Worm (Caenorhabditis elegans) whole organism, L3 larva: ENCODE results near the gene gln-2.

Experiments
- R02D3.7 ChIP-seq: fragments of 150-350 bp; optimal IDR thresholded peaks from 2 replicates; lab custom pipeline; 2014; ENCODE audit warnings: missing biosample characterization, missing genetic modification characterization
- ceh-16 ChIP-seq: sonication (generic microtip); optimal IDR thresholded peaks from 2 replicates; lab custom pipeline; 2017; ENCODE audit warnings: missing biosample characterization, missing genetic modification characterization
- ceh-28 ChIP-seq: fragments of 150-350 bp; optimal IDR thresholded peaks from 2 replicates; lab custom pipeline; 2014; ENCODE audit warnings: missing biosample characterization, missing genetic modification reagents, missing genetic modification characterization
- egl-27 ChIP-seq: sonication (generic microtip); optimal IDR thresholded peaks from 4 replicates; lab custom pipeline; 2017; ENCODE audit warnings: missing biosample characterization, missing genetic modification reagents, missing genetic modification characterization
- egl-5 ChIP-seq: fragments of 150-350 bp; optimal IDR thresholded peaks from 2 replicates; lab custom pipeline; 2017; ENCODE audit warnings: missing biosample characterization, missing genetic modification reagents, missing genetic modification characterization, inconsistent platforms
- elt-1 ChIP-seq: fragments of 150-350 bp; optimal IDR thresholded peaks from 2 replicates; lab custom pipeline; 2014; ENCODE audit warnings: missing biosample characterization, missing genetic modification characterization
- elt-2 ChIP-seq: sonication (generic microtip); optimal IDR thresholded peaks from 2 replicates; lab custom pipeline; 2016; ENCODE audit warnings: missing genetic modification reagents, mild to moderate bottlenecking, missing genetic modification characterization, missing compliant biosample characterization
- eor-1 ChIP-seq, 2 experiments: fragments of 150-350 bp; optimal IDR thresholded peaks; 2 replicates each; lab custom pipeline; 2014 to 2018; ENCODE audit warnings: missing biosample characterization in 2 of 2, missing genetic modification characterization in 2 of 2
- fkh-2 ChIP-seq: fragments of 150-350 bp; optimal IDR thresholded peaks from 2 replicates; lab custom pipeline; 2014; ENCODE audit warnings: missing biosample characterization, missing genetic modification reagents, missing genetic modification characterization
- fos-1 ChIP-seq: fragments of 150-350 bp; optimal IDR thresholded peaks from 2 replicates; lab custom pipeline; 2014; ENCODE audit warnings: missing biosample characterization, missing genetic modification characterization
- hmg-11 ChIP-seq: sonication (generic microtip); optimal IDR thresholded peaks from 2 replicates; lab custom pipeline; 2016; ENCODE audit warnings: missing genetic modification characterization, missing compliant biosample characterization
- jun-1 ChIP-seq: fragments of 150-350 bp; optimal IDR thresholded peaks from 2 replicates; lab custom pipeline; 2014; ENCODE audit warnings: missing biosample characterization, missing genetic modification reagents, missing genetic modification characterization
- lin-15B ChIP-seq: fragments of 150-350 bp; optimal IDR thresholded peaks from 2 replicates; lab custom pipeline; 2014; ENCODE audit warnings: missing biosample characterization, missing genetic modification characterization
- lin-39 ChIP-seq: fragments of 150-350 bp; optimal IDR thresholded peaks from 2 replicates; lab custom pipeline; 2018; ENCODE audit warnings: missing biosample characterization, missing genetic modification reagents, missing genetic modification characterization
- lsy-12 ChIP-seq: sonication (generic microtip); optimal IDR thresholded peaks from 2 replicates; lab custom pipeline; 2016; ENCODE audit warnings: mild to moderate bottlenecking, missing genetic modification characterization, missing compliant biosample characterization
- mdl-1 ChIP-seq: fragments of 150-350 bp; optimal IDR thresholded peaks from 2 replicates; lab custom pipeline; 2014; ENCODE audit warnings: missing biosample characterization, missing genetic modification characterization
- mml-1 ChIP-seq: fragments of 150-350 bp; sonication (generic microtip); optimal IDR thresholded peaks from 3 replicates; lab custom pipeline; 2014; ENCODE audit warnings: missing biosample characterization, missing genetic modification characterization
- nfya-1 ChIP-seq: sonication (generic microtip); optimal IDR thresholded peaks from 2 replicates; lab custom pipeline; 2017; ENCODE audit warnings: missing genetic modification characterization, mild to moderate bottlenecking, missing compliant biosample characterization, antibody characterized with exemption, moderate library complexity; ENCODE audit not compliant: insufficient read depth
- nhr-11 ChIP-seq: fragments of 150-350 bp; optimal IDR thresholded peaks from 2 replicates; lab custom pipeline; 2014; ENCODE audit warnings: missing biosample characterization, missing genetic modification characterization
- nhr-23 ChIP-seq: fragments of 150-350 bp; optimal IDR thresholded peaks from 2 replicates; lab custom pipeline; 2014; ENCODE audit warnings: missing biosample characterization, missing genetic modification reagents, missing genetic modification characterization
- nhr-25 ChIP-seq: sonication (generic microtip); optimal IDR thresholded peaks from 2 replicates; lab custom pipeline; 2017; ENCODE audit warnings: missing biosample characterization, missing genetic modification characterization
- nhr-28 ChIP-seq: fragments of 150-350 bp; optimal IDR thresholded peaks from 2 replicates; lab custom pipeline; 2014; ENCODE audit warnings: missing biosample characterization, missing genetic modification characterization
- nhr-43 ChIP-seq: sonication (generic microtip); optimal IDR thresholded peaks from 2 replicates; lab custom pipeline; 2016; ENCODE audit warnings: mild to moderate bottlenecking, missing genetic modification characterization, missing compliant biosample characterization; ENCODE audit not compliant: poor library complexity, severe bottlenecking
- nhr-67 ChIP-seq: fragments of 150-350 bp; optimal IDR thresholded peaks from 2 replicates; lab custom pipeline; 2014; ENCODE audit warnings: missing biosample characterization, missing genetic modification characterization
- nhr-76 ChIP-seq: fragments of 150-350 bp; sonication (generic microtip); optimal IDR thresholded peaks from 5 replicates; lab custom pipeline; 2014; ENCODE audit warnings: missing biosample characterization, missing genetic modification characterization
- nhr-77 ChIP-seq: fragments of 150-350 bp; optimal IDR thresholded peaks from 2 replicates; lab custom pipeline; 2014; ENCODE audit warnings: missing biosample characterization, missing genetic modification characterization
- pha-4 ChIP-seq: fragments of 150-350 bp; optimal IDR thresholded peaks from 2 replicates; lab custom pipeline; 2014; ENCODE audit warnings: missing biosample characterization, missing genetic modification reagents, missing genetic modification characterization
- pqm-1 ChIP-seq: fragments of 150-350 bp; optimal IDR thresholded peaks from 2 replicates; lab custom pipeline; 2017; ENCODE audit warnings: missing biosample characterization, missing genetic modification characterization, inconsistent platforms
- sea-2 ChIP-seq: fragments of 150-350 bp; sonication (generic microtip); optimal IDR thresholded peaks from 4 replicates; lab custom pipeline; 2014; ENCODE audit warnings: missing biosample characterization, missing genetic modification reagents, missing genetic modification characterization
- snpc-4 ChIP-seq: fragments of 150-350 bp; optimal IDR thresholded peaks from 2 replicates; lab custom pipeline; 2014; ENCODE audit warnings: missing biosample characterization, missing genetic modification characterization
- tbx-2 ChIP-seq: sonication (generic microtip); optimal IDR thresholded peaks from 2 replicates; lab custom pipeline; 2016; ENCODE audit warnings: mild to moderate bottlenecking, missing genetic modification characterization, missing compliant biosample characterization
- unc-62 ChIP-seq: fragments of 150-350 bp; sonication (generic microtip); optimal IDR thresholded peaks from 4 replicates; lab custom pipeline; 2014; ENCODE audit warnings: missing biosample characterization, missing genetic modification reagents, missing genetic modification characterization
- zag-1 ChIP-seq: fragments of 150-350 bp; optimal IDR thresholded peaks from 2 replicates; lab custom pipeline; 2014; ENCODE audit warnings: missing biosample characterization, missing genetic modification characterization
- ztf-11 ChIP-seq: fragments of 150-350 bp; optimal IDR thresholded peaks from 2 replicates; lab custom pipeline; 2014; ENCODE audit warnings: missing biosample characterization, missing genetic modification characterization

Gene gln-2

ce11 chrIII:9956665-9957401 is 12.2 kb upstream of the gln-2 start, which contains the start of gene alx-1:
Gene alx-1, plus strand, starts transcription at chrIII:9957351.
- TF ChIP-seq nhr-11 (tag; lab: Kevin White, UChicago) (no peak), snpc-4 (tag; lab: Kevin White, UChicago) (peak; percentile 3), R02D3.7 (tag; lab: Kevin White, UChicago) (no peak), sea-2 (no peak), mdl-1 (no peak), fos-1 (tag; lab: Kevin White, UChicago) (peak; percentile 62), nhr-23 (tag; lab: Kevin White, UChicago) (no peak), pha-4 (tag; lab: Kevin White, UChicago) (peak; percentile 39), nhr-76 (tag; lab: Kevin White, UChicago) (no peak), unc-62 (GFP tag; lab: Kevin White, UChicago) (no peak), ceh-28 (tag; lab: Kevin White, UChicago) (peak; percentile 40), mml-1 (tag; lab: Kevin White, UChicago) (no peak), lin-39 (tag; lab: Kevin White, UChicago) (no peak), eor-1 (tag; optimal IDR thresholded peaks at IDR 0.05; lab: Kevin White, UChicago) (no peak), zag-1 (tag; lab: Kevin White, UChicago) (no peak), hmg-11 (tag; lab: Kevin White, UChicago) (no peak), nhr-77 (tag; lab: Kevin White, UChicago) (no peak), nhr-25 (no peak), nhr-28 (tag; lab: Kevin White, UChicago) (no peak), tbx-2 (tag; lab: Kevin White, UChicago) (no peak), nhr-43 (tag; lab: Kevin White, UChicago) (no peak), nhr-67 (tag; lab: Kevin White, UChicago) (no peak), ceh-16 (tag; lab: Kevin White, UChicago) (no peak), elt-2 (tag; lab: Kevin White, UChicago) (peak; percentile 52), ztf-11 (no peak), egl-5 (no peak), egl-27 (tag; lab: Kevin White, UChicago) (no peak), nfya-1 (peak; percentile 20), jun-1 (tag; lab: Kevin White, UChicago) (peak; percentile 66), pqm-1 (tag; lab: Kevin White, UChicago) (peak; percentile 50)

ce11 chrIII:9956123-9956522 is 11.5 kb upstream of the gln-2 start, which contains the start of gene mog-1:
Gene mog-1, minus strand, starts transcription at chrIII:9956215.
- TF ChIP-seq pha-4 (tag; lab: Kevin White, UChicago) (peak; percentile 60), lin-15B (tag; lab: Kevin White, UChicago) (peak; percentile 17), lsy-12 (tag; lab: Kevin White, UChicago) (no peak), egl-5 (peak; percentile 11)

- TF ChIP-seq nhr-23 (tag; lab: Kevin White, UChicago): peak; percentile 13
- no peak for TF ChIP-seq nhr-43 (tag; lab: Kevin White, UChicago)
These were observed 7.2 kb upstream of the gln-2 start, which contains the start of gene K03H1.11 for ce11 chrIII:9951864-9952263. Gene K03H1.11, minus strand, starts transcription at chrIII:9951964.

ce11 chrIII:9950244-9950643 is 5.6 kb upstream of the gln-2 start, which contains the start of gene K03H1.13:
Gene K03H1.13, minus strand, starts transcription at chrIII:9950344.
- TF ChIP-seq ceh-28 (tag; lab: Kevin White, UChicago): peak; percentile 42
- no peak for TF ChIP-seq nhr-77 (tag; lab: Kevin White, UChicago)
- TF ChIP-seq elt-1: no peak
- peak; percentile 6 for TF ChIP-seq pha-4 (tag; lab: Kevin White, UChicago)
- TF ChIP-seq nhr-43 (tag; lab: Kevin White, UChicago): no peak
- TF ChIP-seq egl-27 (tag; lab: Kevin White, UChicago): no peak
- no peak for TF ChIP-seq ceh-16 (tag; lab: Kevin White, UChicago)
- TF ChIP-seq nhr-28 (tag; lab: Kevin White, UChicago): no peak
- TF ChIP-seq nfya-1: peak; percentile 4
- TF ChIP-seq egl-5: no peak
- no peak for TF ChIP-seq lsy-12 (tag; lab: Kevin White, UChicago)
- no peak for TF ChIP-seq fkh-2 (tag; lab: Kevin White, UChicago)
- TF ChIP-seq, all 47 proteins: peak for 3
